Fruit fly (Drosophila melanogaster): ENCODE data around the gene Ir10a.

The Ir10a gene

dm6 chrX:11340719-11341322, 29.8 kb upstream of the Ir10a start (continued):
- TF ChIP-seq Med (GFP tag) (peak; percentile 74), dm (GFP tag; optimal IDR thresholded peaks at IDR 0.05) (peak; percentile 1), gro (GFP tag; optimal IDR thresholded peaks at IDR 0.05) (no peak), E2f2 (GFP tag; IDR thresholded peaks at IDR 0.05) (no peak), gem (tag; optimal IDR thresholded peaks at IDR 0.05) (peak; percentile 43), cad (GFP tag; optimal IDR thresholded peaks at IDR 0.05) (no peak), twi (tag; optimal IDR thresholded peaks at IDR 0.05) (no peak), sd (tag; optimal IDR thresholded peaks at IDR 0.05) (no peak), CG9437 (GFP tag; optimal IDR thresholded peaks at IDR 0.05) (peak; percentile 14), ssp (GFP tag; IDR thresholded peaks at IDR 0.05) (no peak), CG2875 (GFP tag; optimal IDR thresholded peaks at IDR 0.05) (no peak), bigmax (GFP tag; optimal IDR thresholded peaks at IDR 0.05) (no peak), CG2712 (tag; optimal IDR thresholded peaks at IDR 0.05) (no peak), sens-2 (GFP tag; IDR thresholded peaks at IDR 0.05) (0 out of 2 replicates have a peak, but pooled peaks have one; percentile 10), stwl (tag; optimal IDR thresholded peaks at IDR 0.05) (no peak), Adf1 (GFP tag; IDR thresholded peaks at IDR 0.05) (no peak), hb (GFP tag; IDR thresholded peaks at IDR 0.05; ENCODE audit: partially characterized antibody) (no peak), ase (GFP tag; IDR thresholded peaks at IDR 0.05) (no peak), HmgZ (tag; optimal IDR thresholded peaks at IDR 0.05) (no peak), CG42726 (GFP tag; IDR thresholded peaks at IDR 0.05; ENCODE audit: partially characterized antibody) (no peak), CG2889 (GFP tag; IDR thresholded peaks at IDR 0.05) (no peak), Ets97D (GFP tag; optimal IDR thresholded peaks at IDR 0.05) (no peak), CG4424 (GFP tag; optimal IDR thresholded peaks at IDR 0.05) (no peak), CG10267 (tag; optimal IDR thresholded peaks at IDR 0.05) (no peak), fd102C (GFP tag; optimal IDR thresholded peaks at IDR 0.05) (no peak), CG12236 (GFP tag; optimal IDR thresholded peaks at IDR 0.05) (no peak), gfzf (GFP tag; optimal IDR thresholded peaks at IDR 0.05) (no peak), CG8281 (tag; optimal IDR thresholded peaks at IDR 0.05) (no peak), Nf-YA (GFP tag; IDR thresholded peaks at IDR 0.05) (no peak), sim (GFP tag; IDR thresholded peaks at IDR 0.05) (no peak), Xbp1 (GFP tag; optimal IDR thresholded peaks at IDR 0.05) (peak; percentile 30), Doc2 (GFP tag; IDR thresholded peaks at IDR 0.05) (no peak), da (GFP tag; optimal IDR thresholded peaks at IDR 0.05) (no peak), CG4854 (GFP tag; optimal IDR thresholded peaks at IDR 0.05) (no peak), CG7839 (tag; optimal IDR thresholded peaks at IDR 0.05) (peak; percentile 2), CG17385 (GFP tag; optimal IDR thresholded peaks at IDR 0.05) (no peak), chif (GFP tag; optimal IDR thresholded peaks at IDR 0.05) (peak in 1 of 2 experiments; percentile 11), lilli (GFP tag; optimal IDR thresholded peaks at IDR 0.05) (no peak), Bteb2 (GFP tag; optimal IDR thresholded peaks at IDR 0.05) (no peak), CG8924 (tag; optimal IDR thresholded peaks at IDR 0.05) (no peak), sna (GFP tag; IDR thresholded peaks at IDR 0.05; ENCODE audit: partially characterized antibody) (no peak), zfh1 (GFP tag; IDR thresholded peaks at IDR 0.05) (0 out of 3 replicates have a peak, but pooled peaks have one; percentile 27), Nf-YC (tag; optimal IDR thresholded peaks at IDR 0.05) (no peak), CG3163 (GFP tag; optimal IDR thresholded peaks at IDR 0.05) (no peak), CG1832 (GFP tag; optimal IDR thresholded peaks at IDR 0.05) (peak; percentile 55), h (optimal IDR thresholded peaks at IDR 0.05) (no peak), CG7556 (GFP tag; optimal IDR thresholded peaks at IDR 0.05) (peak; percentile 9), toy (GFP tag; IDR thresholded peaks at IDR 0.05) (no peak), salm (tag; optimal IDR thresholded peaks at IDR 0.05) (no peak), pum (GFP tag; optimal IDR thresholded peaks at IDR 0.05) (no peak), CG14014 (GFP tag; IDR thresholded peaks at IDR 0.05) (no peak)
